Worm (Caenorhabditis elegans): ENCODE data around the gene ZK287.7.
A peak's percentile ranks its signal among the peaks of the same experiment; 100 is the strongest.

ZK287.7 gene

ce11 chrV:9685559-9685958 is 7.3 kb upstream of the ZK287.7 start, which contains the start of gene ZK287.4:
Gene ZK287.4, minus strand, starts transcription at chrV:9685659.
- TF ChIP-seq peb-1 (tag; optimal IDR thresholded peaks at IDR 0.05) (no peak), unc-55 (GFP tag; optimal IDR thresholded peaks at IDR 0.05) (no peak), egl-27 (tag; optimal IDR thresholded peaks at IDR 0.05) (no peak), nhr-6 (tag; optimal IDR thresholded peaks at IDR 0.05) (no peak), lin-13 (GFP tag; optimal IDR thresholded peaks at IDR 0.05) (no peak), snpc-4 (tag; optimal IDR thresholded peaks at IDR 0.05) (no peak), nhr-10 (tag; optimal IDR thresholded peaks at IDR 0.05) (no peak), Y55F3AM.14 (GFP tag; optimal IDR thresholded peaks at IDR 0.05) (no peak), unc-39 (tag; optimal IDR thresholded peaks at IDR 0.05) (no peak), ceh-82 (tag; optimal IDR thresholded peaks at IDR 0.05) (no peak)

ce11 chrV:9689364-9689763 is 3.5 kb upstream of the ZK287.7 start:
- TF ChIP-seq nhr-10 (tag; optimal IDR thresholded peaks at IDR 0.05) = no peak
- no peak for TF ChIP-seq ceh-16 (tag; optimal IDR thresholded peaks at IDR 0.05)
- no peak for TF ChIP-seq elt-1 (tag; optimal IDR thresholded peaks at IDR 0.05)
- TF ChIP-seq R02D3.7 (tag; optimal IDR thresholded peaks at IDR 0.05) = no peak
- no peak for TF ChIP-seq mdl-1 (tag; optimal IDR thresholded peaks at IDR 0.05)
- no peak for TF ChIP-seq dmd-4 (tag; optimal IDR thresholded peaks at IDR 0.05)
- TF ChIP-seq nhr-11 (tag; optimal IDR thresholded peaks at IDR 0.05) = no peak
- no peak for TF ChIP-seq sem-4 (tag; optimal IDR thresholded peaks at IDR 0.05)
- no peak for TF ChIP-seq snpc-4 (tag; optimal IDR thresholded peaks at IDR 0.05)
- no peak for TF ChIP-seq lin-39 (tag; optimal IDR thresholded peaks at IDR 0.05)

DNA sequence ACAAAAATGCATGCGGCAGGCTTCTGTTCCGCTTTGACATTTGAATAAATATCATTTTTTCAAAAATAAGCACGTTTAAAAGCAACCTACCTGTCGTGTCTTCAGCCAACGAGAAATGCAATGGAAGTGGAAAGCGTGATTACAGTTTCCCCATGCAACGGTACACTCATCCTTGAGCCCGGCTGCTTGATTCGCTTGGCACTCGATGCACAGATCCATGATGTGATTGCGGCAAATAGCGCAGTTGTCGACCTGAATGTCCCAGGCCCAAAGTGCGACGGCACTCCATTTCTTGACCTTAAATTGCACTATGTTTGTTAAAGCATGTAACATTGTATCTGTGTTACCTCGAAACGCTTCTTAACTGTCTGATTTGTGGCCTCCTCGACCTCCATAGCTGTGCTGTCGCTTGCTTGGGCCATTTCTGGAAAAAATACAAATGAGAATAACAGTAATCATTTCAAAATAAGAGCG is 2.7 kb upstream of the ZK287.7 start, which contains the start of gene rbx-1:
TSS of gene rbx-1 (minus strand) at position 424 of the 474 bp plus-strand sequence.
- TF ChIP-seq unc-55 (GFP tag; optimal IDR thresholded peaks at IDR 0.05) (no peak), nhr-25 (tag; optimal IDR thresholded peaks at IDR 0.05) (no peak), C34F6.9 (tag; optimal IDR thresholded peaks at IDR 0.05) (no peak), blmp-1 (tag; optimal IDR thresholded peaks at IDR 0.05; ENCODE audit: insufficient read depth) (no peak), nhr-23 (tag; optimal IDR thresholded peaks at IDR 0.05) (no peak)

- TF ChIP-seq mab-5 (tag; optimal IDR thresholded peaks at IDR 0.05) = no peak
- peak; percentile 32 for TF ChIP-seq nhr-129 (tag; optimal IDR thresholded peaks at IDR 0.05)
- TF ChIP-seq F13H6.1 (tag; optimal IDR thresholded peaks at IDR 0.05) = peak; percentile 4
- peak; percentile 56 for TF ChIP-seq sem-4 (tag; optimal IDR thresholded peaks at IDR 0.05)
- no peak for TF ChIP-seq egl-27 (tag; optimal IDR thresholded peaks at IDR 0.05)
- peak; percentile 24 for TF ChIP-seq nhr-21 (tag; optimal IDR thresholded peaks at IDR 0.05)
- TF ChIP-seq C34F6.9 (tag; optimal IDR thresholded peaks at IDR 0.05) = peak; percentile 72
- peak; percentile 55 for TF ChIP-seq fos-1 (tag; optimal IDR thresholded peaks at IDR 0.05)
- peak; percentile 43 for TF ChIP-seq sma-3 (GFP tag; optimal IDR thresholded peaks at IDR 0.05)
- TF ChIP-seq blmp-1 (tag; optimal IDR thresholded peaks at IDR 0.05; ENCODE audit: insufficient read depth) = peak; percentile 98
- peak; percentile 43 for TF ChIP-seq sma-9 (GFP tag; optimal IDR thresholded peaks at IDR 0.05)
- no peak for TF ChIP-seq sma-9 (tag; optimal IDR thresholded peaks at IDR 0.05)
- peak; percentile 64 to 92 for TF ChIP-seq lsy-2 (tag; optimal IDR thresholded peaks at IDR 0.05)
- no peak for TF ChIP-seq ztf-1 (GFP tag; conservative IDR thresholded peaks at IDR 0.05)
- peak; percentile 43 for TF ChIP-seq unc-55 (GFP tag; optimal IDR thresholded peaks at IDR 0.05)
- TF ChIP-seq elt-3 (tag; optimal IDR thresholded peaks at IDR 0.05) = no peak
- peak; percentile 58 for TF ChIP-seq crh-2 (tag; optimal IDR thresholded peaks at IDR 0.05)
- no peak for TF ChIP-seq ceh-82 (tag; optimal IDR thresholded peaks at IDR 0.05)
- TF ChIP-seq unc-62 (GFP tag; optimal IDR thresholded peaks at IDR 0.05) = no peak
- TF ChIP-seq ztf-11 (tag; optimal IDR thresholded peaks at IDR 0.05) = no peak
- peak; percentile 49 for TF ChIP-seq gmeb-1 (tag; optimal IDR thresholded peaks at IDR 0.05)
- TF ChIP-seq nhr-6 (tag; optimal IDR thresholded peaks at IDR 0.05) = peak; percentile 51
Measured at ce11 chrV:9690728-9691127, 2.1 kb upstream of the ZK287.7 start.

Data from whole organism, L2 larva.